In genomic region chrX:3035972-3036379, ce11 we compare ENCODE assay signal across 5 worm cellular contexts.
A peak's percentile ranks its signal among the peaks of the same experiment; 100 is the strongest.
TF ChIP-seq lines count a peak whose summit lies in the region.

No protein-coding gene starts in this region.

TF ChIP-seq in whole organism, L1 larva, 84 proteins besides CTCF, POLR2A, EP300 and RAD21 (continues in another document):
- no peak for TF ChIP-seq alr-1 (tag; optimal IDR thresholded peaks at IDR 0.05; lab: Kevin White, UChicago; ENCODE audit: borderline replicate concordance)
- TF ChIP-seq nhr-28 (tag; optimal IDR thresholded peaks at IDR 0.05; lab: Kevin White, UChicago): peak; percentile 55
- TF ChIP-seq tbx-2 (tag; optimal IDR thresholded peaks at IDR 0.05; lab: Kevin White, UChicago): peak; percentile 92
- peak; percentile 55 for TF ChIP-seq ama-1 (optimal IDR thresholded peaks at IDR 0.05; lab: Kevin White, UChicago)
- TF ChIP-seq fkh-10 (GFP tag; optimal IDR thresholded peaks at IDR 0.05; lab: Kevin White, UChicago): peak; percentile 90
- TF ChIP-seq pqm-1 (tag; optimal IDR thresholded peaks at IDR 0.05; lab: Kevin White, UChicago): no peak
- peak; percentile 86 for TF ChIP-seq mep-1 (tag; optimal IDR thresholded peaks at IDR 0.05; lab: Kevin White, UChicago)
- TF ChIP-seq xbp-1 (tag; optimal IDR thresholded peaks at IDR 0.05; lab: Kevin White, UChicago): peak; percentile 91
- no peak for TF ChIP-seq ces-1 (GFP tag; optimal IDR thresholded peaks at IDR 0.05; lab: Kevin White, UChicago)
- TF ChIP-seq aha-1 (tag; optimal IDR thresholded peaks at IDR 0.05; lab: Kevin White, UChicago): no peak
- TF ChIP-seq nhr-77 (tag; optimal IDR thresholded peaks at IDR 0.05; lab: Kevin White, UChicago): peak; percentile 93
- peak; percentile 93 for TF ChIP-seq ceh-88 (GFP tag; IDR thresholded peaks at IDR 0.05; lab: Robert Waterston, UW)
- peak; percentile 41 for TF ChIP-seq mef-2 (tag; optimal IDR thresholded peaks at IDR 0.05; lab: Kevin White, UChicago)
- TF ChIP-seq nhr-71 (tag; optimal IDR thresholded peaks at IDR 0.05; lab: Kevin White, UChicago): peak; percentile 95
- TF ChIP-seq nhr-19 (GFP tag; conservative IDR thresholded peaks at IDR 0.05; lab: Robert Waterston, UW): peak; percentile 95
- TF ChIP-seq fos-1 (tag; optimal IDR thresholded peaks at IDR 0.05; lab: Kevin White, UChicago): peak; percentile 88
- peak; percentile 64 to 76 for TF ChIP-seq ztf-11 (tag; optimal IDR thresholded peaks at IDR 0.05; lab: Kevin White, UChicago)
- peak; percentile 94 for TF ChIP-seq nhr-90 (tag; optimal IDR thresholded peaks at IDR 0.05; lab: Kevin White, UChicago; ENCODE audit: poor library complexity)

TF ChIP-seq in whole organism, L3 larva, 47 proteins besides CTCF, POLR2A, EP300 and RAD21 (continues in another document):
- TF ChIP-seq sea-2 (GFP tag; optimal IDR thresholded peaks at IDR 0.05; lab: Kevin White, UChicago) (peak; percentile 89), elt-3 (tag; optimal IDR thresholded peaks at IDR 0.05; lab: Kevin White, UChicago) (peak in 1 of 3 experiments; percentile 51), lin-39 (tag; optimal IDR thresholded peaks at IDR 0.05; lab: Kevin White, UChicago) (peak; percentile 88), unc-39 (tag; optimal IDR thresholded peaks at IDR 0.05; lab: Kevin White, UChicago) (peak; percentile 46), nhr-77 (tag; optimal IDR thresholded peaks at IDR 0.05; lab: Kevin White, UChicago) (peak; percentile 89), tbx-2 (tag; optimal IDR thresholded peaks at IDR 0.05; lab: Kevin White, UChicago) (peak; percentile 91), daf-12 (tag; optimal IDR thresholded peaks at IDR 0.05; lab: Kevin White, UChicago) (no peak), mdl-1 (tag; optimal IDR thresholded peaks at IDR 0.05; lab: Kevin White, UChicago) (peak; percentile 33), nhr-23 (tag; optimal IDR thresholded peaks at IDR 0.05; lab: Kevin White, UChicago) (peak; percentile 44), pha-4 (tag; optimal IDR thresholded peaks at IDR 0.05; lab: Kevin White, UChicago) (peak; percentile 80), mml-1 (tag; optimal IDR thresholded peaks at IDR 0.05; lab: Kevin White, UChicago) (peak; percentile 60), elt-2 (tag; optimal IDR thresholded peaks at IDR 0.05; lab: Kevin White, UChicago) (peak; percentile 72), ceh-28 (tag; optimal IDR thresholded peaks at IDR 0.05; lab: Kevin White, UChicago) (peak; percentile 75), nhr-76 (tag; optimal IDR thresholded peaks at IDR 0.05; lab: Kevin White, UChicago) (peak; percentile 75), pqm-1 (tag; optimal IDR thresholded peaks at IDR 0.05; lab: Kevin White, UChicago) (peak; percentile 80), ztf-4 (tag; optimal IDR thresholded peaks at IDR 0.05; lab: Kevin White, UChicago) (peak; percentile 54), ZK546.5 (tag; optimal IDR thresholded peaks at IDR 0.05; lab: Kevin White, UChicago) (peak; percentile 21), nhr-28 (tag; optimal IDR thresholded peaks at IDR 0.05; lab: Kevin White, UChicago) (peak; percentile 69), ceh-16 (tag; optimal IDR thresholded peaks at IDR 0.05; lab: Kevin White, UChicago) (peak; percentile 29)

TF ChIP-seq in whole organism, early embryonic, 17 proteins besides CTCF, POLR2A, EP300 and RAD21:
- TF ChIP-seq hnd-1 (tag; optimal IDR thresholded peaks at IDR 0.05; lab: Kevin White, UChicago) (peak; percentile 92), ets-7 (tag; optimal IDR thresholded peaks at IDR 0.05; lab: Kevin White, UChicago) (peak; percentile 91), ama-1 (optimal IDR thresholded peaks at IDR 0.05; lab: Kevin White, UChicago) (no peak), flt-1 (GFP tag; IDR thresholded peaks at IDR 0.05; lab: Robert Waterston, UW) (peak; percentile 94), tra-4 (tag; optimal IDR thresholded peaks at IDR 0.05; lab: Kevin White, UChicago) (peak; percentile 77), hmbx-1 (tag; optimal IDR thresholded peaks at IDR 0.05; lab: Kevin White, UChicago) (peak; percentile 86), scrt-1 (GFP tag; IDR thresholded peaks at IDR 0.05; lab: Robert Waterston, UW) (peak; percentile 95), aly-1 (tag; optimal IDR thresholded peaks at IDR 0.05; lab: Kevin White, UChicago) (peak; percentile 89), sea-1 (GFP tag; conservative IDR thresholded peaks at IDR 0.05; lab: Robert Waterston, UW) (peak; percentile 98), F13C5.2 (tag; optimal IDR thresholded peaks at IDR 0.05; lab: Kevin White, UChicago) (peak; percentile 98), pes-1 (GFP tag; IDR thresholded peaks at IDR 0.05; lab: Robert Waterston, UW) (peak; percentile 94), tbx-37 (GFP tag; conservative IDR thresholded peaks at IDR 0.05; lab: Robert Waterston, UW) (peak; percentile 91), ceh-36 (tag; optimal IDR thresholded peaks at IDR 0.05; lab: Kevin White, UChicago) (peak; percentile 88), ceh-13 (GFP tag; optimal IDR thresholded peaks at IDR 0.05; lab: Kevin White, UChicago) (peak; percentile 85), B0310.2 (tag; optimal IDR thresholded peaks at IDR 0.05; lab: Kevin White, UChicago) (peak; percentile 84), hmg-4 (GFP tag; optimal IDR thresholded peaks at IDR 0.05; lab: Kevin White, UChicago) (peak; percentile 90), tbx-11 (GFP tag; IDR thresholded peaks at IDR 0.05; lab: Robert Waterston, UW) (peak; percentile 96)

TF ChIP-seq in whole organism, midembryonic, 9 proteins besides CTCF, POLR2A, EP300 and RAD21:
- TF ChIP-seq cog-1 (tag; optimal IDR thresholded peaks at IDR 0.05; lab: Kevin White, UChicago): peak; percentile 92
- peak; percentile 96 for TF ChIP-seq ztf-29 (GFP tag; IDR thresholded peaks at IDR 0.05; lab: Robert Waterston, UW)
- TF ChIP-seq med-1 (GFP tag; optimal IDR thresholded peaks at IDR 0.05; lab: Kevin White, UChicago; ENCODE audit: insufficient read depth): peak; percentile 79
- TF ChIP-seq tab-1 (GFP tag; IDR thresholded peaks at IDR 0.05; lab: Robert Waterston, UW): peak; percentile 97
- TF ChIP-seq klf-2 (GFP tag; conservative IDR thresholded peaks at IDR 0.05; lab: Robert Waterston, UW): peak; percentile 95
- TF ChIP-seq ztf-23 (GFP tag; IDR thresholded peaks at IDR 0.05; lab: Robert Waterston, UW): peak; percentile 98
- peak; percentile 94 for TF ChIP-seq T22C8.4 (GFP tag; IDR thresholded peaks at IDR 0.05; lab: Robert Waterston, UW)
- TF ChIP-seq flt-1 (GFP tag; IDR thresholded peaks at IDR 0.05; lab: Robert Waterston, UW): peak; percentile 97
- TF ChIP-seq ref-1 (GFP tag; conservative IDR thresholded peaks at IDR 0.05; lab: Robert Waterston, UW): peak; percentile 92
TF ChIP-seq in whole organism, midembryonic: peak in this region for 9.

TF ChIP-seq in whole organism, young adult, 124 proteins besides CTCF, POLR2A, EP300 and RAD21 (continues in another document):
- peak; percentile 93 for TF ChIP-seq ztf-26 (tag; optimal IDR thresholded peaks at IDR 0.05; lab: Kevin White, UChicago)
- TF ChIP-seq hsf-1 (GFP tag; IDR thresholded peaks at IDR 0.05; lab: Robert Waterston, UW): peak; percentile 68
- TF ChIP-seq F57C9.4 (tag; optimal IDR thresholded peaks at IDR 0.05; lab: Kevin White, UChicago): peak; percentile 80
- TF ChIP-seq ceh-40 (GFP tag; IDR thresholded peaks at IDR 0.05; lab: Robert Waterston, UW): peak; percentile 85; the same call in 1 of the 2 replicates
- TF ChIP-seq athp-1 (tag; optimal IDR thresholded peaks at IDR 0.05; lab: Kevin White, UChicago): peak; percentile 94
- TF ChIP-seq C06A6.2 (GFP tag; conservative IDR thresholded peaks at IDR 0.05; lab: Robert Waterston, UW): peak; percentile 88
- peak; percentile 97 for TF ChIP-seq mxl-1 (tag; optimal IDR thresholded peaks at IDR 0.05; lab: Kevin White, UChicago)
- TF ChIP-seq ztf-3 (GFP tag; optimal IDR thresholded peaks at IDR 0.05; lab: Kevin White, UChicago): peak; percentile 71
- peak; percentile 97 for TF ChIP-seq ztf-6 (GFP tag; IDR thresholded peaks at IDR 0.05; lab: Robert Waterston, UW)
- TF ChIP-seq ZK185.1 (tag; optimal IDR thresholded peaks at IDR 0.05; lab: Kevin White, UChicago; ENCODE audit: poor library complexity, severe bottlenecking): peak; percentile 98
- TF ChIP-seq Y53G8AR.9 (GFP tag; conservative IDR thresholded peaks at IDR 0.05; lab: Robert Waterston, UW): peak; percentile 95
- no peak for TF ChIP-seq nfya-1 (tag; optimal IDR thresholded peaks at IDR 0.05; lab: Kevin White, UChicago; ENCODE audit: borderline replicate concordance, insufficient read depth)
- TF ChIP-seq pbrm-1 (GFP tag; IDR thresholded peaks at IDR 0.05; lab: Robert Waterston, UW): peak; percentile 96
- peak; percentile 86 for TF ChIP-seq mel-28 (tag; optimal IDR thresholded peaks at IDR 0.05; lab: Kevin White, UChicago; ENCODE audit: borderline replicate concordance)
- TF ChIP-seq F49E8.2 (tag; optimal IDR thresholded peaks at IDR 0.05; lab: Kevin White, UChicago; ENCODE audit: insufficient read depth): peak; percentile 58
- peak; percentile 97 for TF ChIP-seq fkh-3 (tag; optimal IDR thresholded peaks at IDR 0.05; lab: Kevin White, UChicago)
- peak; percentile 96 for TF ChIP-seq zim-3 (tag; optimal IDR thresholded peaks at IDR 0.05; lab: Kevin White, UChicago)
- TF ChIP-seq attf-5 (GFP tag; optimal IDR thresholded peaks at IDR 0.05; lab: Kevin White, UChicago): peak; percentile 85
- peak; percentile 87; the same call in 1 of the 2 replicates for TF ChIP-seq bed-1 (GFP tag; IDR thresholded peaks at IDR 0.05; lab: Robert Waterston, UW)
- TF ChIP-seq B0336.3 (GFP tag; IDR thresholded peaks at IDR 0.05; lab: Robert Waterston, UW): peak; percentile 92
- peak; percentile 80 for TF ChIP-seq sptf-2 (GFP tag; optimal IDR thresholded peaks at IDR 0.05; lab: Kevin White, UChicago)
- peak; percentile 98 for TF ChIP-seq Y56A3A.18 (GFP tag; IDR thresholded peaks at IDR 0.05; lab: Robert Waterston, UW)
- TF ChIP-seq rpc-1 (optimal IDR thresholded peaks at IDR 0.05; lab: Kevin White, UChicago): peak; percentile 100
- peak; percentile 100 for TF ChIP-seq rpc-1 (tag; optimal IDR thresholded peaks at IDR 0.05; lab: Kevin White, UChicago)
- TF ChIP-seq chd-7 (tag; optimal IDR thresholded peaks at IDR 0.05; lab: Kevin White, UChicago): peak; percentile 96
- TF ChIP-seq nhr-179 (tag; optimal IDR thresholded peaks at IDR 0.05; lab: Kevin White, UChicago): peak; percentile 82
- peak; percentile 95 for TF ChIP-seq let-526 (GFP tag; IDR thresholded peaks at IDR 0.05; lab: Robert Waterston, UW)
- peak; percentile 91 for TF ChIP-seq gei-17 (GFP tag; optimal IDR thresholded peaks at IDR 0.05; lab: Kevin White, UChicago)
- TF ChIP-seq tbx-9 (tag; optimal IDR thresholded peaks at IDR 0.05; lab: Kevin White, UChicago; ENCODE audit: borderline replicate concordance): peak; percentile 87
- TF ChIP-seq unc-62 (GFP tag; optimal IDR thresholded peaks at IDR 0.05; lab: Kevin White, UChicago): no peak
- peak; percentile 74 to 88 for TF ChIP-seq let-607 (tag; optimal IDR thresholded peaks at IDR 0.05; lab: Kevin White, UChicago)
- TF ChIP-seq K12H6.12 (tag; optimal IDR thresholded peaks at IDR 0.05; lab: Kevin White, UChicago): peak; percentile 83
- TF ChIP-seq F37B4.10 (GFP tag; IDR thresholded peaks at IDR 0.05; lab: Robert Waterston, UW): no peak
- peak; percentile 77 for TF ChIP-seq hrde-1 (tag; optimal IDR thresholded peaks at IDR 0.05; lab: Kevin White, UChicago; ENCODE audit: borderline replicate concordance)

Comparison
In these comparisons a context has a peak if more than half of its experiments do, and no peak if none do; other contexts are left out.
1. Of the 8 proteins assayed by ChIP-seq in both whole organism, young adult and whole organism, L1 larva: peak only in whole organism, young adult: none; only in whole organism, L1 larva: efl-1; in both: ama-1, dpl-1, lin-35, nhr-90, snpc-4 and unc-130; in neither: 1.